Fruit fly (Drosophila melanogaster) whole organism, embryonic: Measurements from ENCODE around the gene stas.

Experiments used
- ATbp ChIP-seq: fragments of 200-800 bp; sonication (Bioruptor generic); optimal IDR thresholded peaks from 2 replicates; lab custom pipeline; 2017; ENCODE audit warnings: missing biosample characterization, mild to moderate bottlenecking, missing genetic modification characterization, missing genetic modification reagents
- Adf1 ChIP-seq: fragments of 200-800 bp; sonication (Bioruptor generic); IDR thresholded peaks from 2 replicates; pipeline ENCODE4 v1.3.6; 2022; ENCODE audit warnings: missing biosample characterization, missing genetic modification characterization
- B-H1 ChIP-seq: fragments of 200-800 bp; sonication (Bioruptor generic); IDR thresholded peaks from 3 replicates; pipeline ENCODE4 v1.3.6; 2022; ENCODE audit warnings: missing biosample characterization, missing genetic modification characterization
- CG10147 ChIP-seq: fragments of 200-800 bp; sonication (Bioruptor generic); optimal IDR thresholded peaks from 2 replicates; lab custom pipeline; 2019; ENCODE audit warnings: missing biosample characterization, mild to moderate bottlenecking, missing genetic modification characterization, moderate library complexity
- CG10462 ChIP-seq: fragments of 200-800 bp; sonication (Bioruptor generic); optimal IDR thresholded peaks from 2 replicates; lab custom pipeline; 2016; ENCODE audit warnings: missing biosample characterization, missing genetic modification characterization
- CG10979 ChIP-seq: fragments of 200-800 bp; sonication (Bioruptor generic); optimal IDR thresholded peaks from 2 replicates; lab custom pipeline; 2018; ENCODE audit warnings: missing biosample characterization, mild to moderate bottlenecking, missing genetic modification characterization, moderate library complexity
- CG12942 ChIP-seq: fragments of 200-800 bp; sonication (Bioruptor generic); optimal IDR thresholded peaks from 3 replicates; lab custom pipeline; 2016; ENCODE audit warnings: missing biosample characterization, missing genetic modification characterization
- CG15514 ChIP-seq: fragments of 200-800 bp; sonication (Bioruptor generic); optimal IDR thresholded peaks from 3 replicates; lab custom pipeline; 2017; ENCODE audit warnings: missing biosample characterization, missing genetic modification characterization, mild to moderate bottlenecking, moderate library complexity, missing genetic modification reagents
- CG1603 ChIP-seq: fragments of 200-800 bp; sonication (Bioruptor generic); optimal IDR thresholded peaks from 2 replicates; lab custom pipeline; 2019; ENCODE audit warnings: missing biosample characterization, mild to moderate bottlenecking, missing genetic modification characterization, moderate library complexity
- CG1832 ChIP-seq: fragments of 200-800 bp; sonication (Bioruptor generic); optimal IDR thresholded peaks from 2 replicates; lab custom pipeline; 2017; ENCODE audit warnings: missing biosample characterization, mild to moderate bottlenecking, missing genetic modification characterization, inconsistent platforms
- CG2875 ChIP-seq: fragments of 200-800 bp; sonication (Bioruptor generic); optimal IDR thresholded peaks from 2 replicates; lab custom pipeline; 2017; ENCODE audit warnings: missing biosample characterization, mild to moderate bottlenecking, missing genetic modification characterization, missing genetic modification reagents
- CG31224 ChIP-seq: fragments of 200-800 bp; sonication (Bioruptor generic); IDR thresholded peaks from 2 replicates; pipeline ENCODE4 v1.3.6; 2022; ENCODE audit warnings: missing biosample characterization, missing genetic modification characterization
- CG31365 ChIP-seq: fragments of 200-800 bp; sonication (Bioruptor generic); optimal IDR thresholded peaks from 2 replicates; lab custom pipeline; 2018; ENCODE audit warnings: missing biosample characterization, mild to moderate bottlenecking, missing genetic modification characterization
- CG3995 ChIP-seq: fragments of 200-800 bp; sonication (Bioruptor generic); optimal IDR thresholded peaks from 3 replicates; lab custom pipeline; 2016; ENCODE audit warnings: missing biosample characterization, missing genetic modification characterization
- CG4617 ChIP-seq: fragments of 200-800 bp; sonication (Bioruptor generic); optimal IDR thresholded peaks from 3 replicates; lab custom pipeline; 2016; ENCODE audit warnings: missing biosample characterization, missing genetic modification characterization, borderline replicate concordance
- CG7357 ChIP-seq: fragments of 200-800 bp; sonication (Bioruptor generic); IDR thresholded peaks from 3 replicates; pipeline ENCODE4 v1.3.6; 2022; ENCODE audit warnings: missing biosample characterization, missing genetic modification characterization
- CG7372 ChIP-seq: fragments of 200-800 bp; sonication (Bioruptor generic); IDR thresholded peaks from 2 replicates; pipeline ENCODE4 v1.3.6; 2022; ENCODE audit warnings: missing biosample characterization, missing genetic modification characterization
- CG7556 ChIP-seq: fragments of 200-800 bp; sonication (Bioruptor generic); optimal IDR thresholded peaks from 2 replicates; lab custom pipeline; 2017; ENCODE audit warnings: missing biosample characterization, mild to moderate bottlenecking, missing genetic modification characterization
- CG9727 ChIP-seq: fragments of 200-800 bp; sonication (Bioruptor generic); optimal IDR thresholded peaks from 3 replicates; lab custom pipeline; 2017; ENCODE audit warnings: missing biosample characterization, mild to moderate bottlenecking, missing genetic modification characterization
- CG9797 ChIP-seq: fragments of 200-800 bp; sonication (Bioruptor generic); optimal IDR thresholded peaks from 3 replicates; lab custom pipeline; 2018; ENCODE audit warnings: missing biosample characterization, mild to moderate bottlenecking, missing genetic modification characterization
- CHES-1-like ChIP-seq: fragments of 200-800 bp; sonication (Bioruptor generic); optimal IDR thresholded peaks from 2 replicates; lab custom pipeline; 2016; ENCODE audit warnings: missing biosample characterization, missing genetic modification characterization
- Dp ChIP-seq: fragments of 200-800 bp; sonication (Bioruptor generic); optimal IDR thresholded peaks from 2 replicates; lab custom pipeline; 2018; ENCODE audit warnings: missing biosample characterization, mild to moderate bottlenecking, missing genetic modification characterization, moderate library complexity
- H15 ChIP-seq: fragments of 200-800 bp; sonication (Bioruptor generic); IDR thresholded peaks from 3 replicates; pipeline ENCODE4 v1.3.6; 2022; ENCODE audit warnings: missing biosample characterization, missing genetic modification characterization
- MBD-R2 ChIP-seq: fragments of 200-800 bp; sonication (Bioruptor generic); IDR thresholded peaks from 2 replicates; pipeline ENCODE4 v1.3.6; 2022; ENCODE audit warnings: missing biosample characterization, missing genetic modification characterization
- Med ChIP-seq: fragments of 200-800 bp; sonication (Bioruptor generic); peaks from one replicate; lab custom pipeline; 2016; ENCODE audit warnings: missing biosample characterization, missing genetic modification characterization, mild to moderate bottlenecking, inconsistent platforms, moderate library complexity
- Rfx ChIP-seq: fragments of 200-800 bp; sonication (Bioruptor generic); IDR thresholded peaks from 2 replicates; pipeline ENCODE4 v1.3.6; 2022; ENCODE audit warnings: missing biosample characterization, missing genetic modification characterization
- Ssrp ChIP-seq: fragments of 200-800 bp; sonication (Bioruptor generic); optimal IDR thresholded peaks from 2 replicates; lab custom pipeline; 2018; ENCODE audit warnings: missing biosample characterization, mild to moderate bottlenecking, missing genetic modification characterization, moderate library complexity
- Trl ChIP-seq, 3 experiments: fragments of >200 bp in 2 of 3; fragments of 200-800 bp in 1 of 3; sonication (Bioruptor generic) in 1 of 3; optimal IDR thresholded peaks; 2 replicates in 1 of 3; 3 replicates in 2 of 3; lab custom pipeline; 2016 to 2017; ENCODE audit warnings: missing biosample characterization in 1 of 3, missing genetic modification characterization in 1 of 3
- ab ChIP-seq: fragments of 200-800 bp; sonication (Bioruptor generic); optimal IDR thresholded peaks from 2 replicates; lab custom pipeline; 2016; ENCODE audit warnings: missing biosample characterization, missing genetic modification characterization
- caup ChIP-seq: fragments of 200-800 bp; sonication (Bioruptor generic); optimal IDR thresholded peaks from 3 replicates; lab custom pipeline; 2017; ENCODE audit warnings: missing biosample characterization, mild to moderate bottlenecking, missing genetic modification characterization, moderate library complexity; ENCODE audit not compliant: severe bottlenecking
- crp ChIP-seq, 2 experiments: fragments of 200-800 bp; sonication (Bioruptor generic); optimal IDR thresholded peaks; 2 replicates in 1 of 2; 3 replicates in 1 of 2; lab custom pipeline; 2017; ENCODE audit warnings: missing biosample characterization in 2 of 2, missing genetic modification characterization in 2 of 2, mild to moderate bottlenecking in 1 of 2, moderate library complexity in 1 of 2
- dmrt11E ChIP-seq: fragments of 200-800 bp; sonication (Bioruptor generic); optimal IDR thresholded peaks from 3 replicates; lab custom pipeline; 2018; ENCODE audit warnings: missing biosample characterization, mild to moderate bottlenecking, missing genetic modification characterization, moderate library complexity
- eyg ChIP-seq: fragments of 200-800 bp; sonication (Bioruptor generic); optimal IDR thresholded peaks from 3 replicates; lab custom pipeline; 2016; ENCODE audit warnings: missing biosample characterization, missing genetic modification characterization
- fd102C ChIP-seq: fragments of 200-800 bp; sonication (Bioruptor generic); optimal IDR thresholded peaks from 2 replicates; lab custom pipeline; 2018; ENCODE audit warnings: missing biosample characterization, mild to moderate bottlenecking, missing genetic modification characterization, moderate library complexity
- h ChIP-seq: fragments of >200 bp; optimal IDR thresholded peaks from 2 replicates; lab custom pipeline; 2017
- insv ChIP-seq, 2 experiments: fragments of 200-800 bp; sonication (Bioruptor generic); optimal IDR thresholded peaks; 3 replicates each; lab custom pipeline; 2016 to 2018; ENCODE audit warnings: missing biosample characterization in 2 of 2, missing genetic modification characterization in 2 of 2
- jigr1 ChIP-seq: fragments of 200-800 bp; sonication (Bioruptor generic); IDR thresholded peaks from 3 replicates; pipeline ENCODE4 v1.3.6; 2022; ENCODE audit warnings: missing biosample characterization, missing genetic modification characterization
- kay ChIP-seq: fragments of 200-800 bp; sonication (Bioruptor generic); optimal IDR thresholded peaks from 2 replicates; lab custom pipeline; 2016; ENCODE audit warnings: missing biosample characterization, missing genetic modification characterization
- nau ChIP-seq: fragments of 200-800 bp; sonication (Bioruptor generic); optimal IDR thresholded peaks from 3 replicates; lab custom pipeline; 2017; ENCODE audit warnings: missing biosample characterization, mild to moderate bottlenecking, missing genetic modification characterization, missing genetic modification reagents
- pzg ChIP-seq: fragments of 200-800 bp; sonication (Bioruptor generic); optimal IDR thresholded peaks from 3 replicates; lab custom pipeline; 2018; ENCODE audit warnings: missing biosample characterization, mild to moderate bottlenecking, missing genetic modification characterization, moderate library complexity
- repo ChIP-seq: fragments of 200-800 bp; sonication (Bioruptor generic); optimal IDR thresholded peaks from 2 replicates; lab custom pipeline; 2016; ENCODE audit warnings: missing biosample characterization, missing genetic modification characterization
- scrt ChIP-seq: fragments of 200-800 bp; sonication (Bioruptor generic); optimal IDR thresholded peaks from 2 replicates; lab custom pipeline; 2018; ENCODE audit warnings: missing biosample characterization, mild to moderate bottlenecking, missing genetic modification characterization, moderate library complexity
- slp2 ChIP-seq: fragments of 200-800 bp; sonication (Bioruptor generic); optimal IDR thresholded peaks from 2 replicates; lab custom pipeline; 2016; ENCODE audit warnings: missing biosample characterization, missing genetic modification characterization
- sob ChIP-seq: fragments of 200-800 bp; sonication (Bioruptor generic); IDR thresholded peaks from 2 replicates; pipeline ENCODE4 v1.3.6; 2022; ENCODE audit warnings: missing biosample characterization, missing genetic modification characterization
- unpg ChIP-seq: fragments of 200-800 bp; sonication (Bioruptor generic); optimal IDR thresholded peaks from 3 replicates; lab custom pipeline; 2018; ENCODE audit warnings: missing biosample characterization, mild to moderate bottlenecking, missing genetic modification characterization, moderate library complexity

stas gene

DNA sequence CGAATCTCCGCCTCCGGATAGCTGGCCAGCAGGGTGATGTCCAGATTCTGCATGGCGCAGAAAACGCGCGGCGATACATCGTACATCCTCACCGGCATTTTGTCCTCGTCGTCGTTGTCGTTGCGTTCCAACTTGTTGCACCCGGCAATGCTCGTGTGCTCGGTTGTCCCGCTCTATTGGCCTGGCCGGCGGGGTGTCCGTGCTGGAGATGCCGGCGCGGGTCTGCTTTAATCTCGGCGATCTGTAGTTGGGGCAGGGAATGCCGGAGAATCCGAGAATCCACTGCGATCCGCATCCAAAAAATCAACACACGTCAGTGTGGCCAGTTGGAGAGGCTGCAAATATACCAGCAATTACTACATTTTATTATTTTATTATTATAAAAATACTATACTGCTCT lies 28.8 kb upstream of the stas start, which contains the start of gene IntS2 (continued):
- TF ChIP-seq CG2875 (GFP tag; lab: Kevin White, UChicago) (no peak), Med (GFP tag; lab: Kevin White, UChicago) (peak; percentile 66), slp2 (no peak), MBD-R2 (peak; percentile 58), fd102C (GFP tag; lab: Kevin White, UChicago) (no peak), CG7372 (GFP tag; lab: Robert Waterston, UW) (no peak), ATbp (GFP tag; lab: Kevin White, UChicago) (no peak), scrt (GFP tag; lab: Kevin White, UChicago) (peak; percentile 86), ab (GFP tag; lab: Kevin White, UChicago) (no peak), CG12942 (no peak), CG3995 (GFP tag; lab: Kevin White, UChicago) (peak; percentile 70), h (lab: Kevin White, UChicago) (no peak), H15 (GFP tag; lab: Robert Waterston, UW) (no peak), CG1832 (GFP tag; lab: Kevin White, UChicago) (no peak), Trl (optimal IDR thresholded peaks at IDR 0.05; lab: Kevin White, UChicago) (no peak), Trl (GFP tag; optimal IDR thresholded peaks at IDR 0.05; lab: Kevin White, UChicago) (no peak), insv (GFP tag; optimal IDR thresholded peaks at IDR 0.05; lab: Kevin White, UChicago) (no peak), CHES-1-like (no peak), CG9727 (GFP tag; lab: Kevin White, UChicago) (no peak), caup (no peak), dmrt11E (tag; lab: Kevin White, UChicago) (no peak), jigr1 (GFP tag; lab: Robert Waterston, UW) (no peak), CG7357 (GFP tag; lab: Robert Waterston, UW) (no peak), CG1603 (tag; lab: Kevin White, UChicago) (no peak), CG31365 (no peak), CG15514 (no peak), Dp (no peak), eyg (GFP tag; lab: Kevin White, UChicago) (no peak), CG9797 (peak; percentile 2), CG4617 (GFP tag; lab: Kevin White, UChicago) (peak; percentile 2), Rfx (GFP tag; lab: Robert Waterston, UW) (no peak), kay (no peak), nau (GFP tag; lab: Kevin White, UChicago) (no peak), CG10979 (tag; lab: Kevin White, UChicago) (no peak), CG10462 (GFP tag; lab: Kevin White, UChicago) (no peak), CG10147 (no peak), repo (GFP tag; lab: Kevin White, UChicago) (no peak), Ssrp (tag; lab: Kevin White, UChicago) (no peak), B-H1 (GFP tag; lab: Robert Waterston, UW) (no peak), pzg (peak; percentile 20), CG7556 (GFP tag; lab: Kevin White, UChicago) (no peak), Adf1 (GFP tag; lab: Robert Waterston, UW) (no peak), sob (GFP tag; lab: Robert Waterston, UW) (no peak), crp (GFP tag; optimal IDR thresholded peaks at IDR 0.05; lab: Kevin White, UChicago) (no peak), CG31224 (GFP tag; lab: Robert Waterston, UW) (no peak), unpg (GFP tag; lab: Kevin White, UChicago) (no peak)
